Fruit fly (Drosophila melanogaster) whole organism, adult: ENCODE measurements around the gene CG43773.
A peak's percentile ranks its signal among the peaks of the same experiment; 100 is the strongest.

ENCODE experiments used
- CG11617 ChIP-seq: fragments of 200-800 bp; sonication (Bioruptor generic); optimal IDR thresholded peaks from 2 replicates; lab custom pipeline; 2017; ENCODE audit warnings: mild to moderate bottlenecking, missing biosample characterization, missing genetic modification reagents, missing genetic modification characterization
- CG12768 ChIP-seq: fragments of 200-800 bp; sonication (Bioruptor generic); optimal IDR thresholded peaks from 2 replicates; lab custom pipeline; 2017; ENCODE audit warnings: missing biosample characterization, missing genetic modification characterization, mild to moderate bottlenecking, moderate library complexity, missing genetic modification reagents
- CG14711 ChIP-seq: fragments of 200-800 bp; sonication (Bioruptor generic); optimal IDR thresholded peaks from 2 replicates; lab custom pipeline; 2018; ENCODE audit warnings: missing biosample characterization, mild to moderate bottlenecking, missing genetic modification characterization, moderate library complexity
- CG1620 ChIP-seq: fragments of 200-800 bp; sonication (Bioruptor generic); optimal IDR thresholded peaks from 2 replicates; lab custom pipeline; 2016; ENCODE audit warnings: missing biosample characterization, missing genetic modification characterization
- CG33017 ChIP-seq: fragments of 200-800 bp; sonication (Bioruptor generic); optimal IDR thresholded peaks from 2 replicates; lab custom pipeline; 2018; ENCODE audit warnings: missing biosample characterization, mild to moderate bottlenecking, missing genetic modification characterization, moderate library complexity
- CG5204 ChIP-seq: fragments of 200-800 bp; sonication (Bioruptor generic); optimal IDR thresholded peaks from 2 replicates; lab custom pipeline; 2016; ENCODE audit warnings: missing biosample characterization, missing genetic modification characterization
- CG7045 ChIP-seq: fragments of 200-800 bp; sonication (Bioruptor generic); optimal IDR thresholded peaks from 2 replicates; lab custom pipeline; 2017; ENCODE audit warnings: missing biosample characterization, mild to moderate bottlenecking, missing genetic modification characterization
- CG7101 ChIP-seq: fragments of 200-800 bp; sonication (Bioruptor generic); optimal IDR thresholded peaks from 2 replicates; lab custom pipeline; 2018; ENCODE audit warnings: missing biosample characterization, mild to moderate bottlenecking, missing genetic modification characterization, moderate library complexity
- Clk ChIP-seq: fragments of 200-800 bp; sonication (Bioruptor generic); optimal IDR thresholded peaks from 2 replicates; lab custom pipeline; 2017; ENCODE audit warnings: missing biosample characterization, missing genetic modification characterization
- Crg-1 ChIP-seq: fragments of 200-800 bp; sonication (Bioruptor generic); optimal IDR thresholded peaks from 2 replicates; lab custom pipeline; 2016; ENCODE audit warnings: missing biosample characterization, missing genetic modification characterization
- Hr96 ChIP-seq: fragments of 200-800 bp; sonication (Bioruptor generic); optimal IDR thresholded peaks from 2 replicates; lab custom pipeline; 2016; ENCODE audit warnings: missing biosample characterization, missing genetic modification characterization
- Mnt ChIP-seq: fragments of 200-800 bp; sonication (Bioruptor generic); optimal IDR thresholded peaks from 2 replicates; lab custom pipeline; 2016; ENCODE audit warnings: missing biosample characterization, mild to moderate bottlenecking, missing genetic modification characterization
- bab1 ChIP-seq: fragments of 200-800 bp; sonication (Bioruptor generic); optimal IDR thresholded peaks from 3 replicates; lab custom pipeline; 2019; ENCODE audit warnings: missing biosample characterization, mild to moderate bottlenecking, missing genetic modification characterization, moderate library complexity
- cic ChIP-seq: fragments of 200-800 bp; sonication (Bioruptor generic); optimal IDR thresholded peaks from 2 replicates; lab custom pipeline; 2017; ENCODE audit warnings: missing biosample characterization, mild to moderate bottlenecking, missing genetic modification characterization, moderate library complexity
- cnc ChIP-seq, 2 experiments: fragments of >200 bp; optimal IDR thresholded peaks; 2 replicates each; lab custom pipeline; 2017
- kay ChIP-seq: fragments of 200-800 bp; sonication (Bioruptor generic); peaks from one replicate; lab custom pipeline; 2016; ENCODE audit warnings: missing biosample characterization, missing genetic modification characterization, borderline replicate concordance
- ovo ChIP-seq: fragments of 200-800 bp; sonication (Bioruptor generic); optimal IDR thresholded peaks from 2 replicates; lab custom pipeline; 2016; ENCODE audit warnings: missing biosample characterization, missing genetic modification characterization
- pad ChIP-seq: fragments of 200-800 bp; sonication (Bioruptor generic); optimal IDR thresholded peaks from 3 replicates; lab custom pipeline; 2017; ENCODE audit warnings: missing biosample characterization, missing genetic modification characterization, mild to moderate bottlenecking, moderate library complexity, missing genetic modification reagents
- tj ChIP-seq: fragments of 200-800 bp; sonication (Bioruptor generic); optimal IDR thresholded peaks from 3 replicates; lab custom pipeline; 2017; ENCODE audit warnings: missing biosample characterization, mild to moderate bottlenecking, missing genetic modification characterization, moderate library complexity
- toe ChIP-seq: fragments of 200-800 bp; sonication (Bioruptor generic); optimal IDR thresholded peaks from 2 replicates; lab custom pipeline; 2016; ENCODE audit warnings: missing biosample characterization, missing genetic modification characterization

The CG43773 gene

dm6 chr2L:4025077-4025476 is 17.6 kb downstream of the CG43773 start:
- TF ChIP-seq kay (GFP tag; lab: Kevin White, UChicago) (no peak), CG1620 (GFP tag; lab: Kevin White, UChicago) (no peak)

- no peak for TF ChIP-seq bab1 (GFP tag; lab: Kevin White, UChicago)
These were observed 20.5 kb downstream of the CG43773 start for dm6 chr2L:4028026-4028425.

dm6 chr2L:4028697-4029096 is 21.2 kb downstream of the CG43773 start:
- TF ChIP-seq Hr96 (GFP tag; lab: Kevin White, UChicago) (no peak), Crg-1 (GFP tag; lab: Kevin White, UChicago) (no peak), CG33017 (no peak), CG11617 (GFP tag; lab: Kevin White, UChicago) (no peak), Mnt (no peak), cic (GFP tag; lab: Kevin White, UChicago) (no peak), CG5204 (GFP tag; lab: Kevin White, UChicago) (no peak), toe (GFP tag; lab: Kevin White, UChicago) (no peak), bab1 (GFP tag; lab: Kevin White, UChicago) (no peak), CG12768 (no peak), CG7101 (tag; lab: Kevin White, UChicago) (no peak), Clk (GFP tag; lab: Kevin White, UChicago) (no peak), kay (GFP tag; lab: Kevin White, UChicago) (no peak)

- TF ChIP-seq pad (GFP tag; lab: Kevin White, UChicago) (peak; percentile 90), CG1620 (GFP tag; lab: Kevin White, UChicago) (no peak), CG5204 (GFP tag; lab: Kevin White, UChicago) (peak; percentile 13)
These were observed 22.9 kb downstream of the CG43773 start for dm6 chr2L:4030236-4030943.

dm6 chr2L:4031203-4032096 is 24.0 kb downstream of the CG43773 start, which contains the start of gene ed:
Gene ed (plus strand): TSS chr2L:4031377.
- peak; percentile 29 for TF ChIP-seq tj (GFP tag; lab: Kevin White, UChicago)
- TF ChIP-seq cic (GFP tag; lab: Kevin White, UChicago), result no peak
- no peak for TF ChIP-seq CG1620 (GFP tag; lab: Kevin White, UChicago)
- peak; percentile 7 for TF ChIP-seq Mnt
- TF ChIP-seq pad (GFP tag; lab: Kevin White, UChicago), result peak; percentile 66

- TF ChIP-seq toe (GFP tag; lab: Kevin White, UChicago) (no peak), CG14711 (tag; lab: Kevin White, UChicago) (no peak), Crg-1 (GFP tag; lab: Kevin White, UChicago) (no peak), CG33017 (no peak), CG12768 (no peak), tj (GFP tag; lab: Kevin White, UChicago) (no peak), cic (GFP tag; lab: Kevin White, UChicago) (no peak), ovo (GFP tag; lab: Kevin White, UChicago) (no peak), Hr96 (GFP tag; lab: Kevin White, UChicago) (no peak), pad (GFP tag; lab: Kevin White, UChicago) (no peak), CG11617 (GFP tag; lab: Kevin White, UChicago) (no peak), cnc (optimal IDR thresholded peaks at IDR 0.05; lab: Kevin White, UChicago) (no peak), Mnt (no peak), Clk (GFP tag; lab: Kevin White, UChicago) (no peak), kay (GFP tag; lab: Kevin White, UChicago) (no peak), CG7101 (tag; lab: Kevin White, UChicago) (no peak), bab1 (GFP tag; lab: Kevin White, UChicago) (no peak), CG7045 (GFP tag; lab: Kevin White, UChicago) (no peak)
These were observed 26.8 kb downstream of the CG43773 start for dm6 chr2L:4034300-4034699.

- no peak for TF ChIP-seq Clk (GFP tag; lab: Kevin White, UChicago)
- no peak for TF ChIP-seq Crg-1 (GFP tag; lab: Kevin White, UChicago)
- no peak for TF ChIP-seq tj (GFP tag; lab: Kevin White, UChicago)
- no peak for TF ChIP-seq Hr96 (GFP tag; lab: Kevin White, UChicago)
- TF ChIP-seq cic (GFP tag; lab: Kevin White, UChicago), result no peak
- no peak for TF ChIP-seq pad (GFP tag; lab: Kevin White, UChicago)
- no peak for TF ChIP-seq CG5204 (GFP tag; lab: Kevin White, UChicago)
- no peak for TF ChIP-seq kay (GFP tag; lab: Kevin White, UChicago)
- no peak for TF ChIP-seq toe (GFP tag; lab: Kevin White, UChicago)
- TF ChIP-seq bab1 (GFP tag; lab: Kevin White, UChicago), result no peak
- no peak for TF ChIP-seq ovo (GFP tag; lab: Kevin White, UChicago)
These were observed 28.8 kb downstream of the CG43773 start for dm6 chr2L:4036306-4036705.
